Fruit fly (Drosophila melanogaster): ENCODE measurements around the gene CG18809.

Gene CG18809

DNA sequence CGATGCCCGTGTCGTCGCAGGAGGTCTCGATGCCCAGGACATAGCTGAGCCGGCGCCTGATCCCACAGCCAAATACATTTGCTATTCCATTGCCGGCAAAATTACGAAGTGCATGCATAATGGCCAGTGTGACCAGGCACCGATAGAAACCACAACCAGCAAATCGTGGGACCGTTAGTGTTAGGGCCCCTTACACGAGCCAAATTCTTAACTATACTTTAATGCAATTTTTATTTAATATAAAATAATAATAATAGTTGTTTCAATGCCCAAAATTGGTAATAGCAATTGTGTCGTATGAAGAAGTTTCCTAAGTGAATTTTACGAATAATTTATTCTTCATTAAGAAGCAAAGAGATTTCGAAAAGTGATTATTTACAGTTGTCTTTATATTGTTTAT is 42.5 kb downstream of the CG18809 start, which contains the start of gene Tcs4 (continued):
- TF ChIP-seq bigmax (GFP tag; optimal IDR thresholded peaks at IDR 0.05) (no peak), NC2α (GFP tag; optimal IDR thresholded peaks at IDR 0.05) (no peak), ara (GFP tag; IDR thresholded peaks at IDR 0.05) (no peak), jumu (GFP tag; optimal IDR thresholded peaks at IDR 0.05) (no peak), CG13123 (GFP tag; optimal IDR thresholded peaks at IDR 0.05) (no peak)

DNA sequence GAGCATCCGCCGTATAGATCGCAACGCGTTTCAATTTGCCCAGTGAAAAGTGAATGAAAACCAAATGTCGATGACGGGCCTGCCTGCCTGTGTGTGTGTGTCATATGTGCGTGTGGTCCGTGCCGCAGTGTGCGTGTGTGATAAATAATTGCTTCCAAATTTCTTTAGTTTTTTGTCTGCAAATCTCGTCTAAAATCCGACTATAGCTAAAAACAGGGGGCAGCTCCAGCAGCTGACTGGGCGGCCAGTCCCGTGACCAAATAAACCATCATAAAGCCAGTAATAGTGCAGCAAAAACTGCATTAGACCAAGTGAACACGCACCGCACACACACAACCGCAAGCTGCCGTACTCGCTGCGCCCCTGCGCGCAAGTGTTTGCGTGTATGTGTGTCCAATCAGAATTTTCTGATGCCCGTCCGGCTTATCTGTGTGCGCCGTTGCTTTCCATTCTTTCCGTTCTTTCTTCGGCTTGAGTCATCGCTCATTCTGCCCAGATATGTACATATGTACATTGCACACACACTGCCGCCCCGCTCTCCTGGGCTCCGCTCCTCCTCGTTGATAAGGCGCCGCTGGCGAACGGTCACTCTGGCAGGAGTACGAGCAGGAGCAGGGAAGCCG is 46.8 kb downstream of the CG18809 start:
- no peak for TF ChIP-seq CG4404 (GFP tag; IDR thresholded peaks at IDR 0.05)
- peak; percentile 93 for TF ChIP-seq Nf-YC (tag; optimal IDR thresholded peaks at IDR 0.05)
- TF ChIP-seq zfh1 (GFP tag; IDR thresholded peaks at IDR 0.05), result 0 out of 3 replicates have a peak, but pooled peaks have one; percentile 27
- TF ChIP-seq Scr (GFP tag; IDR thresholded peaks at IDR 0.05; ENCODE audit: partially characterized antibody), result 0 out of 2 replicates have a peak, but pooled peaks have one; percentile 2
- TF ChIP-seq CG11695 (GFP tag; IDR thresholded peaks at IDR 0.05), result no peak
- TF ChIP-seq kni (GFP tag; optimal IDR thresholded peaks at IDR 0.05), result no peak
- peak; percentile 37 for TF ChIP-seq YL-1 (GFP tag; optimal IDR thresholded peaks at IDR 0.05)
- peak; percentile 20; the same call in 1 of the 2 replicates for TF ChIP-seq Rfx (GFP tag; IDR thresholded peaks at IDR 0.05)
- peak; percentile 17 for TF ChIP-seq CG33557 (GFP tag; optimal IDR thresholded peaks at IDR 0.05)
- TF ChIP-seq insv (GFP tag; optimal IDR thresholded peaks at IDR 0.05), result peak; percentile 65 to 93
- TF ChIP-seq CG16863 (GFP tag; optimal IDR thresholded peaks at IDR 0.05), result peak; percentile 1
- peak; percentile 24 for TF ChIP-seq jumu (GFP tag; optimal IDR thresholded peaks at IDR 0.05)
- TF ChIP-seq ci (GFP tag; IDR thresholded peaks at IDR 0.05), result peak; percentile 56; the same call in 1 of the 3 replicates
- TF ChIP-seq Chrac-16 (GFP tag; optimal IDR thresholded peaks at IDR 0.05), result no peak
- TF ChIP-seq sug (tag; optimal IDR thresholded peaks at IDR 0.05), result peak; percentile 45
- TF ChIP-seq CG1832 (GFP tag; optimal IDR thresholded peaks at IDR 0.05), result no peak
- peak; percentile 39 for TF ChIP-seq HLHmδ (GFP tag; optimal IDR thresholded peaks at IDR 0.05)
- TF ChIP-seq CG4617 (GFP tag; optimal IDR thresholded peaks at IDR 0.05; ENCODE audit: borderline replicate concordance), result peak; percentile 17
- 0 out of 4 replicates have a peak, but pooled peaks have one; percentile 61 for TF ChIP-seq chinmo (GFP tag; IDR thresholded peaks at IDR 0.05; ENCODE audit: partially characterized antibody)
- TF ChIP-seq HLH3B (GFP tag; IDR thresholded peaks at IDR 0.05), result peak; percentile 26; the same call in 1 of the 2 replicates
- TF ChIP-seq Opbp (GFP tag; IDR thresholded peaks at IDR 0.05; ENCODE audit: partially characterized antibody), result no peak
- peak; percentile 21 for TF ChIP-seq kay (GFP tag; optimal IDR thresholded peaks at IDR 0.05)
- 0 out of 2 replicates have a peak, but pooled peaks have one; percentile 15 for TF ChIP-seq sob (GFP tag; IDR thresholded peaks at IDR 0.05)
- TF ChIP-seq pum (GFP tag; optimal IDR thresholded peaks at IDR 0.05), result no peak
- TF ChIP-seq Spps (tag; optimal IDR thresholded peaks at IDR 0.05), result no peak
- TF ChIP-seq cato (GFP tag; optimal IDR thresholded peaks at IDR 0.05; ENCODE audit: borderline replicate concordance), result no peak
- TF ChIP-seq CG8478 (optimal IDR thresholded peaks at IDR 0.05), result peak; percentile 92
- TF ChIP-seq fu2 (GFP tag; optimal IDR thresholded peaks at IDR 0.05), result no peak
- peak; percentile 42 for TF ChIP-seq CG10543 (GFP tag; optimal IDR thresholded peaks at IDR 0.05)
- peak; percentile 3 for TF ChIP-seq CG2712 (tag; optimal IDR thresholded peaks at IDR 0.05)
- TF ChIP-seq CG2199 (GFP tag; IDR thresholded peaks at IDR 0.05), result 0 out of 3 replicates have a peak, but pooled peaks have one; percentile 15
- peak; percentile 61 for TF ChIP-seq Med (GFP tag)
- TF ChIP-seq pita (GFP tag; optimal IDR thresholded peaks at IDR 0.05), result no peak
- 0 out of 3 replicates have a peak, but pooled peaks have one; percentile 22 for TF ChIP-seq CG11456 (GFP tag; IDR thresholded peaks at IDR 0.05)
- peak; percentile 74 for TF ChIP-seq crol (GFP tag; IDR thresholded peaks at IDR 0.05)
- TF ChIP-seq Nf-YA (GFP tag; IDR thresholded peaks at IDR 0.05), result no peak
- peak; percentile 52 for TF ChIP-seq CG12155 (GFP tag; optimal IDR thresholded peaks at IDR 0.05)
- TF ChIP-seq ara (GFP tag; IDR thresholded peaks at IDR 0.05), result peak; percentile 21; the same call in 1 of the 2 replicates
- peak; percentile 98 for TF ChIP-seq cg (GFP tag; optimal IDR thresholded peaks at IDR 0.05)
- peak; percentile 25 for TF ChIP-seq ewg (GFP tag; optimal IDR thresholded peaks at IDR 0.05)
- peak in 1 of 2 experiments; percentile 6 for TF ChIP-seq Pdp1 (GFP tag; optimal IDR thresholded peaks at IDR 0.05)
- no peak for TF ChIP-seq zf30C (GFP tag; optimal IDR thresholded peaks at IDR 0.05)
- TF ChIP-seq CG17328 (GFP tag; IDR thresholded peaks at IDR 0.05), result no peak
- no peak for TF ChIP-seq CG7987 (GFP tag; optimal IDR thresholded peaks at IDR 0.05)

Measured in whole organism, embryonic.